Fruit fly (Drosophila melanogaster): ENCODE data around the gene RpS6.

The RpS6 gene

dm6 chrX:7892539-7892899 is 8.6 kb downstream of the RpS6 start (continued):
- TF ChIP-seq Nf-YA (GFP tag; IDR thresholded peaks at IDR 0.05) (no peak), slp2 (GFP tag; optimal IDR thresholded peaks at IDR 0.05) (no peak), crol (GFP tag; IDR thresholded peaks at IDR 0.05) (no peak), CG2129 (GFP tag; IDR thresholded peaks at IDR 0.05; ENCODE audit: partially characterized antibody) (no peak), dan (GFP tag; IDR thresholded peaks at IDR 0.05) (no peak), Blimp-1 (GFP tag; optimal IDR thresholded peaks at IDR 0.05) (no peak), CG10431 (GFP tag; optimal IDR thresholded peaks at IDR 0.05) (no peak), prd (optimal IDR thresholded peaks at IDR 0.05) (no peak), prd (GFP tag; IDR thresholded peaks at IDR 0.05) (peak; percentile 64; the same call in 2 of the 3 replicates), CG4404 (GFP tag; IDR thresholded peaks at IDR 0.05) (peak; percentile 62), pb (GFP tag; optimal IDR thresholded peaks at IDR 0.05) (no peak), pum (GFP tag; optimal IDR thresholded peaks at IDR 0.05) (no peak), ftz-f1 (GFP tag; optimal IDR thresholded peaks at IDR 0.05) (no peak), B-H1 (GFP tag; IDR thresholded peaks at IDR 0.05) (no peak), ham (GFP tag; IDR thresholded peaks at IDR 0.05) (no peak), CkIIα-i1 (GFP tag; IDR thresholded peaks at IDR 0.05) (no peak), zen (tag; optimal IDR thresholded peaks at IDR 0.05) (peak; percentile 15), bbx (GFP tag; IDR thresholded peaks at IDR 0.05; ENCODE audit: partially characterized antibody) (no peak), dmrt11E (tag; optimal IDR thresholded peaks at IDR 0.05) (peak; percentile 53), Asciz (GFP tag; optimal IDR thresholded peaks at IDR 0.05) (no peak), lola (GFP tag; optimal IDR thresholded peaks at IDR 0.05) (peak in 1 of 3 experiments; percentile 47), CG33557 (GFP tag; optimal IDR thresholded peaks at IDR 0.05) (peak; percentile 8), zfh1 (GFP tag; IDR thresholded peaks at IDR 0.05) (no peak), Sox100B (GFP tag; optimal IDR thresholded peaks at IDR 0.05) (no peak), bab2 (GFP tag; optimal IDR thresholded peaks at IDR 0.05) (no peak), chif (GFP tag; optimal IDR thresholded peaks at IDR 0.05) (peak in 1 of 2 experiments; percentile 25), CG2120 (GFP tag; optimal IDR thresholded peaks at IDR 0.05) (peak; percentile 14), unpg (GFP tag; optimal IDR thresholded peaks at IDR 0.05) (peak; percentile 13), ci (GFP tag; IDR thresholded peaks at IDR 0.05) (no peak), CG12942 (GFP tag; optimal IDR thresholded peaks at IDR 0.05) (no peak), CG2712 (tag; optimal IDR thresholded peaks at IDR 0.05) (peak; percentile 4), h (optimal IDR thresholded peaks at IDR 0.05) (no peak), CG3163 (GFP tag; optimal IDR thresholded peaks at IDR 0.05) (no peak), CG30431 (GFP tag; optimal IDR thresholded peaks at IDR 0.05) (no peak), Fer2 (tag; optimal IDR thresholded peaks at IDR 0.05) (no peak), Doc3 (GFP tag; IDR thresholded peaks at IDR 0.05; ENCODE audit: partially characterized antibody) (no peak), CG7839 (tag; optimal IDR thresholded peaks at IDR 0.05) (peak; percentile 1), CG18599 (GFP tag; optimal IDR thresholded peaks at IDR 0.05) (no peak), tin (GFP tag; optimal IDR thresholded peaks at IDR 0.05) (no peak), Nf-YB (GFP tag; optimal IDR thresholded peaks at IDR 0.05) (no peak), CG18764 (GFP tag; optimal IDR thresholded peaks at IDR 0.05) (no peak), NK7.1 (GFP tag; optimal IDR thresholded peaks at IDR 0.05) (no peak), CG11504 (tag; optimal IDR thresholded peaks at IDR 0.05) (peak; percentile 21), pan (optimal IDR thresholded peaks at IDR 0.05) (no peak), pan (GFP tag; optimal IDR thresholded peaks at IDR 0.05 in 1 of 2, IDR thresholded peaks at IDR 0.05 in 1 of 2) (no peak), scrt (GFP tag; optimal IDR thresholded peaks at IDR 0.05) (no peak), Sry-β (GFP tag; optimal IDR thresholded peaks at IDR 0.05) (no peak), Neu2 (GFP tag; optimal IDR thresholded peaks at IDR 0.05; ENCODE audit: borderline replicate concordance) (no peak), bigmax (GFP tag; optimal IDR thresholded peaks at IDR 0.05) (no peak), pros (GFP tag; optimal IDR thresholded peaks at IDR 0.05) (no peak), cad (GFP tag; optimal IDR thresholded peaks at IDR 0.05) (no peak), Antp (GFP tag; optimal IDR thresholded peaks at IDR 0.05) (no peak)

All from whole organism, embryonic.